Fruit fly (Drosophila melanogaster) whole organism, wandering third instar larva: ENCODE results near the gene AGO2.

Experiments
- CG32264 ChIP-seq: fragments of 200-800 bp; sonication (Bioruptor generic); optimal IDR thresholded peaks from 2 replicates; lab custom pipeline; 2016; ENCODE audit warnings: missing biosample characterization, missing genetic modification characterization
- CG9705 ChIP-seq: fragments of 200-800 bp; sonication (Bioruptor generic); optimal IDR thresholded peaks from 2 replicates; lab custom pipeline; 2018; ENCODE audit warnings: missing biosample characterization, mild to moderate bottlenecking, missing genetic modification characterization
- Dfd ChIP-seq: fragments of >200 bp; optimal IDR thresholded peaks from 2 replicates; lab custom pipeline; 2017; ENCODE audit warnings: missing biosample characterization, missing genetic modification characterization
- GATAd ChIP-seq: sonication (Bioruptor generic); optimal IDR thresholded peaks from 2 replicates; lab custom pipeline; 2016; ENCODE audit warnings: missing biosample characterization, missing genetic modification characterization
- HLH106 ChIP-seq: fragments of 200-800 bp; optimal IDR thresholded peaks from 3 replicates; lab custom pipeline; 2019; ENCODE audit warnings: missing biosample characterization, mild to moderate bottlenecking, missing genetic modification characterization, moderate library complexity
- Hr78 ChIP-seq: fragments of >200 bp; optimal IDR thresholded peaks from 2 replicates; lab custom pipeline; 2017; ENCODE audit warnings: missing biosample characterization, missing genetic modification characterization
- brk ChIP-seq: fragments of 200-800 bp; sonication (Bioruptor generic); optimal IDR thresholded peaks from 2 replicates; lab custom pipeline; 2016; ENCODE audit warnings: missing biosample characterization, mild to moderate bottlenecking, missing genetic modification characterization
- dl ChIP-seq, 2 experiments: fragments of 175-275, 200-275 bp in 1 of 2; fragments of 200-275 bp in 1 of 2; sonication (Bioruptor generic); optimal IDR thresholded peaks; lab custom pipeline; 2018; ENCODE audit warnings: mild to moderate bottlenecking in 2 of 2, missing biosample characterization in 2 of 2, missing genetic modification characterization in 2 of 2, moderate library complexity in 2 of 2; ENCODE audit not compliant: partially characterized antibody in 2 of 2, insufficient read depth in 1 of 2
- jim ChIP-seq: fragments of 175-275, 200-325 bp; sonication (Bioruptor generic); optimal IDR thresholded peaks from 2 replicates; lab custom pipeline; 2016; ENCODE audit warnings: missing biosample characterization, mild to moderate bottlenecking, missing genetic modification characterization
- lola ChIP-seq: fragments of >200 bp; optimal IDR thresholded peaks from 2 replicates; lab custom pipeline; 2017; ENCODE audit warnings: missing biosample characterization, missing genetic modification characterization
- pan ChIP-seq: fragments of >200 bp; optimal IDR thresholded peaks from 2 replicates; lab custom pipeline; 2017
- psq ChIP-seq: fragments of 200-800 bp; sonication (Bioruptor generic); optimal IDR thresholded peaks from 3 replicates; lab custom pipeline; 2017; ENCODE audit warnings: missing biosample characterization, mild to moderate bottlenecking, missing genetic modification characterization, moderate library complexity
- usp ChIP-seq: fragments of >200 bp; optimal IDR thresholded peaks from 2 replicates; lab custom pipeline; 2017; ENCODE audit warnings: missing biosample characterization, missing genetic modification characterization

- TF ChIP-seq brk (GFP tag; lab: Kevin White, UChicago) (no peak), usp (GFP tag; lab: Kevin White, UChicago) (no peak), Dfd (no peak), dl (GFP tag; optimal IDR thresholded peaks at IDR 0.05; lab: Kevin White, UChicago; ENCODE audit: insufficient read depth in 1 of 2, partially characterized antibody in 2 of 2) (no peak), CG9705 (GFP tag; lab: Kevin White, UChicago) (no peak), HLH106 (tag; lab: Kevin White, UChicago) (peak; percentile 35), Hr78 (GFP tag; lab: Kevin White, UChicago) (no peak), jim (GFP tag; lab: Kevin White, UChicago) (peak; percentile 15), lola (GFP tag; lab: Kevin White, UChicago) (no peak), CG32264 (no peak), GATAd (no peak), psq (peak; percentile 53), pan (lab: Kevin White, UChicago) (no peak)
These were observed 9.2 kb upstream of the AGO2 start for dm6 chr3L:15544455-15545415.
